Fruit fly (Drosophila melanogaster) whole organism, embryonic: ENCODE data around the gene CG4653.

Experiments
- Ada2b ChIP-seq: fragments of 200-800 bp; sonication (Bioruptor generic); IDR thresholded peaks from 2 replicates; pipeline ENCODE4 v1.3.6; 2022; ENCODE audit warnings: missing biosample characterization, missing genetic modification characterization
- Atf6 ChIP-seq: fragments of 200-800 bp; sonication (Bioruptor generic); IDR thresholded peaks from 2 replicates; pipeline ENCODE4 v1.3.6; 2022; ENCODE audit warnings: missing biosample characterization, missing genetic modification characterization
- CG10147 ChIP-seq: fragments of 200-800 bp; sonication (Bioruptor generic); optimal IDR thresholded peaks from 2 replicates; lab custom pipeline; 2019; ENCODE audit warnings: missing biosample characterization, mild to moderate bottlenecking, missing genetic modification characterization, moderate library complexity
- CG10366 ChIP-seq: fragments of 200-800 bp; sonication (Bioruptor generic); IDR thresholded peaks from 2 replicates; pipeline ENCODE4 v1.3.6; 2022; ENCODE audit warnings: missing biosample characterization, missing genetic modification characterization
- CG11398 ChIP-seq: fragments of 200-800 bp; sonication (Bioruptor generic); optimal IDR thresholded peaks from 2 replicates; lab custom pipeline; 2016; ENCODE audit warnings: missing biosample characterization, missing genetic modification characterization
- CG11456 ChIP-seq: fragments of 200-800 bp; sonication (Bioruptor generic); IDR thresholded peaks from 3 replicates; pipeline ENCODE4 v1.3.6; 2022; ENCODE audit warnings: missing biosample characterization, missing genetic modification characterization
- CG14710 ChIP-seq: fragments of 200-800 bp; sonication (Bioruptor generic); optimal IDR thresholded peaks from 3 replicates; lab custom pipeline; 2019; ENCODE audit warnings: missing biosample characterization, mild to moderate bottlenecking, missing genetic modification characterization, moderate library complexity
- CG15073 ChIP-seq: fragments of 200-800 bp; sonication (Bioruptor generic); optimal IDR thresholded peaks from 2 replicates; lab custom pipeline; 2016; ENCODE audit warnings: missing biosample characterization, missing genetic modification characterization
- CG1603 ChIP-seq: fragments of 200-800 bp; sonication (Bioruptor generic); optimal IDR thresholded peaks from 2 replicates; lab custom pipeline; 2019; ENCODE audit warnings: missing biosample characterization, mild to moderate bottlenecking, missing genetic modification characterization, moderate library complexity
- CG18599 ChIP-seq: fragments of 200-800 bp; sonication (Bioruptor generic); optimal IDR thresholded peaks from 3 replicates; lab custom pipeline; 2017; ENCODE audit warnings: missing biosample characterization, missing genetic modification characterization, mild to moderate bottlenecking, moderate library complexity, missing genetic modification reagents
- CG18619 ChIP-seq: fragments of 200-800 bp; sonication (Bioruptor generic); optimal IDR thresholded peaks from 3 replicates; lab custom pipeline; 2017; ENCODE audit warnings: missing biosample characterization, mild to moderate bottlenecking, missing genetic modification characterization
- CG2116 ChIP-seq: fragments of 200-800 bp; sonication (Bioruptor generic); optimal IDR thresholded peaks from 3 replicates; lab custom pipeline; 2018; ENCODE audit warnings: missing biosample characterization, mild to moderate bottlenecking, missing genetic modification characterization
- CG2199 ChIP-seq: fragments of 200-800 bp; sonication (Bioruptor generic); IDR thresholded peaks from 3 replicates; pipeline ENCODE4 v1.3.6; 2022; ENCODE audit warnings: missing biosample characterization, missing genetic modification characterization
- CG2678 ChIP-seq: fragments of 200-800 bp; sonication (Bioruptor generic); optimal IDR thresholded peaks from 3 replicates; lab custom pipeline; 2019; ENCODE audit warnings: missing biosample characterization, mild to moderate bottlenecking, missing genetic modification characterization, moderate library complexity
- CG3163 ChIP-seq: fragments of 200-800 bp; sonication (Bioruptor generic); optimal IDR thresholded peaks from 3 replicates; lab custom pipeline; 2016; ENCODE audit warnings: missing biosample characterization, missing genetic modification characterization
- CG32532 ChIP-seq: fragments of 200-800 bp; sonication (Bioruptor generic); IDR thresholded peaks from 2 replicates; pipeline ENCODE4 v1.3.6; 2022; ENCODE audit warnings: missing biosample characterization, missing genetic modification characterization
- CG4730 ChIP-seq: fragments of 200-800 bp; sonication (Bioruptor generic); IDR thresholded peaks from 2 replicates; pipeline ENCODE4 v1.3.6; 2022; ENCODE audit warnings: missing biosample characterization, missing genetic modification characterization
- CG6175 ChIP-seq: fragments of 200-800 bp; sonication (Bioruptor generic); IDR thresholded peaks from 3 replicates; pipeline ENCODE4 v1.3.6; 2022; ENCODE audit warnings: missing biosample characterization, missing genetic modification characterization
- CG6254 ChIP-seq: fragments of 200-800 bp; sonication (Bioruptor generic); optimal IDR thresholded peaks from 3 replicates; lab custom pipeline; 2017; ENCODE audit warnings: mild to moderate bottlenecking, missing biosample characterization, missing genetic modification reagents, missing genetic modification characterization
- CG6683 ChIP-seq: fragments of 200-800 bp; sonication (Bioruptor generic); optimal IDR thresholded peaks from 2 replicates; lab custom pipeline; 2017; ENCODE audit warnings: missing biosample characterization, mild to moderate bottlenecking, missing genetic modification characterization, missing genetic modification reagents
- CG9609 ChIP-seq: fragments of 200-800 bp; sonication (Bioruptor generic); optimal IDR thresholded peaks from 3 replicates; lab custom pipeline; 2016; ENCODE audit warnings: missing biosample characterization, missing genetic modification characterization
- Dp ChIP-seq: fragments of 200-800 bp; sonication (Bioruptor generic); optimal IDR thresholded peaks from 2 replicates; lab custom pipeline; 2018; ENCODE audit warnings: missing biosample characterization, mild to moderate bottlenecking, missing genetic modification characterization, moderate library complexity
- HLH4C ChIP-seq: fragments of 200-800 bp; sonication (Bioruptor generic); IDR thresholded peaks from 3 replicates; pipeline ENCODE4 v1.3.6; 2022; ENCODE audit warnings: missing biosample characterization, missing genetic modification characterization; ENCODE audit not compliant: partially characterized antibody
- HLH54F ChIP-seq: fragments of 200-800 bp; sonication (Bioruptor generic); optimal IDR thresholded peaks from 3 replicates; lab custom pipeline; 2016; ENCODE audit warnings: missing biosample characterization, missing genetic modification characterization
- HmgZ ChIP-seq: fragments of 200-800 bp; sonication (Bioruptor generic); optimal IDR thresholded peaks from 2 replicates; lab custom pipeline; 2018; ENCODE audit warnings: missing biosample characterization, mild to moderate bottlenecking, missing genetic modification characterization
- Kr ChIP-seq: fragments of 200-800 bp; sonication (Bioruptor generic); optimal IDR thresholded peaks from 2 replicates; lab custom pipeline; 2017; ENCODE audit warnings: missing biosample characterization, mild to moderate bottlenecking, missing genetic modification characterization
- Side ChIP-seq: fragments of 200-800 bp; sonication (Bioruptor generic); optimal IDR thresholded peaks from 2 replicates; lab custom pipeline; 2016; ENCODE audit warnings: missing biosample characterization, missing genetic modification characterization
- Spps ChIP-seq: fragments of 200-800 bp; sonication (Bioruptor generic); optimal IDR thresholded peaks from 2 replicates; lab custom pipeline; 2018; ENCODE audit warnings: missing biosample characterization, mild to moderate bottlenecking, missing genetic modification characterization
- Trl ChIP-seq, 3 experiments: fragments of >200 bp in 2 of 3; fragments of 200-800 bp in 1 of 3; sonication (Bioruptor generic) in 1 of 3; optimal IDR thresholded peaks; 2 replicates in 1 of 3; 3 replicates in 2 of 3; lab custom pipeline; 2016 to 2017; ENCODE audit warnings: missing biosample characterization in 1 of 3, missing genetic modification characterization in 1 of 3
- cato ChIP-seq: fragments of 200-800 bp; sonication (Bioruptor generic); optimal IDR thresholded peaks from 2 replicates; lab custom pipeline; 2016; ENCODE audit warnings: missing biosample characterization, missing genetic modification characterization, borderline replicate concordance
- dimm ChIP-seq: fragments of 200-800 bp; sonication (Bioruptor generic); IDR thresholded peaks from 2 replicates; pipeline ENCODE4 v1.3.6; 2022; ENCODE audit warnings: missing biosample characterization, missing genetic modification characterization
- dmrt99B ChIP-seq: fragments of 200-800 bp; sonication (Bioruptor generic); optimal IDR thresholded peaks from 2 replicates; lab custom pipeline; 2018; ENCODE audit warnings: missing biosample characterization, mild to moderate bottlenecking, missing genetic modification characterization, moderate library complexity
- eyg ChIP-seq: fragments of 200-800 bp; sonication (Bioruptor generic); optimal IDR thresholded peaks from 3 replicates; lab custom pipeline; 2016; ENCODE audit warnings: missing biosample characterization, missing genetic modification characterization
- fd3F ChIP-seq: fragments of 200-800 bp; sonication (Bioruptor generic); optimal IDR thresholded peaks from 2 replicates; lab custom pipeline; 2018; ENCODE audit warnings: missing biosample characterization, mild to moderate bottlenecking, missing genetic modification characterization, moderate library complexity
- jing ChIP-seq: fragments of 200-800 bp; sonication (Bioruptor generic); optimal IDR thresholded peaks from 2 replicates; lab custom pipeline; 2018; ENCODE audit warnings: missing biosample characterization, mild to moderate bottlenecking, missing genetic modification characterization
- knrl ChIP-seq: fragments of 200-800 bp; sonication (Bioruptor generic); IDR thresholded peaks from 3 replicates; pipeline ENCODE4 v1.3.6; 2022; ENCODE audit warnings: missing biosample characterization, missing genetic modification characterization; ENCODE audit not compliant: partially characterized antibody
- lab ChIP-seq: fragments of 200-800 bp; sonication (Bioruptor generic); optimal IDR thresholded peaks from 3 replicates; lab custom pipeline; 2017; ENCODE audit warnings: missing biosample characterization, missing genetic modification characterization, mild to moderate bottlenecking, moderate library complexity, missing genetic modification reagents
- lola ChIP-seq, 3 experiments: fragments of >200 bp in 2 of 3; fragments of 200-800 bp in 1 of 3; sonication (Bioruptor generic) in 1 of 3; optimal IDR thresholded peaks; 2 replicates each; lab custom pipeline; 2017 to 2019; ENCODE audit warnings: missing biosample characterization in 3 of 3, missing genetic modification characterization in 3 of 3, mild to moderate bottlenecking in 1 of 3, moderate library complexity in 1 of 3
- luna ChIP-seq: fragments of 200-800 bp; sonication (Bioruptor generic); optimal IDR thresholded peaks from 2 replicates; lab custom pipeline; 2016; ENCODE audit warnings: missing biosample characterization, missing genetic modification characterization
- maf-S ChIP-seq: fragments of 200-800 bp; sonication (Bioruptor generic); optimal IDR thresholded peaks from 2 replicates; lab custom pipeline; 2016; ENCODE audit warnings: missing biosample characterization, missing genetic modification characterization
- nau ChIP-seq: fragments of 200-800 bp; sonication (Bioruptor generic); optimal IDR thresholded peaks from 3 replicates; lab custom pipeline; 2017; ENCODE audit warnings: missing biosample characterization, mild to moderate bottlenecking, missing genetic modification characterization, missing genetic modification reagents
- pho ChIP-seq: fragments of 200-800 bp; sonication (Bioruptor generic); optimal IDR thresholded peaks from 2 replicates; lab custom pipeline; 2016; ENCODE audit warnings: missing biosample characterization, missing genetic modification characterization
- pros ChIP-seq: fragments of 200-800 bp; sonication (Bioruptor generic); optimal IDR thresholded peaks from 3 replicates; lab custom pipeline; 2019; ENCODE audit warnings: missing biosample characterization, mild to moderate bottlenecking, missing genetic modification characterization, moderate library complexity
- salm ChIP-seq: fragments of 200-800 bp; sonication (Bioruptor generic); optimal IDR thresholded peaks from 2 replicates; lab custom pipeline; 2018; ENCODE audit warnings: missing biosample characterization, mild to moderate bottlenecking, missing genetic modification characterization
- slbo ChIP-seq: fragments of 200-800 bp; sonication (Bioruptor generic); IDR thresholded peaks from 2 replicates; pipeline ENCODE4 v1.3.6; 2022; ENCODE audit warnings: missing biosample characterization, missing genetic modification characterization
- slou ChIP-seq: fragments of 200-800 bp; sonication (Bioruptor generic); optimal IDR thresholded peaks from 3 replicates; lab custom pipeline; 2016; ENCODE audit warnings: missing biosample characterization, missing genetic modification characterization
- sug ChIP-seq: fragments of 200-800 bp; optimal IDR thresholded peaks from 2 replicates; lab custom pipeline; 2019; ENCODE audit warnings: missing biosample characterization, mild to moderate bottlenecking, missing genetic modification characterization, moderate library complexity
- wdn ChIP-seq: fragments of 200-800 bp; sonication (Bioruptor generic); IDR thresholded peaks from 2 replicates; pipeline ENCODE4 v1.3.6; 2022; ENCODE audit warnings: missing biosample characterization, missing genetic modification characterization
- zfh1 ChIP-seq: fragments of 200-800 bp; sonication (Bioruptor generic); IDR thresholded peaks from 3 replicates; pipeline ENCODE4 v1.3.6; 2022; ENCODE audit warnings: missing biosample characterization, missing genetic modification characterization

Gene CG4653

dm6 chrX:16751579-16752156 is 47.8 kb downstream of the CG4653 start, which contains the start of gene goe (continued):
- TF ChIP-seq Spps (tag; lab: Kevin White, UChicago) (no peak), dimm (0 out of 2 replicates have a peak, but pooled peaks have one; percentile 27), Kr (GFP tag; lab: Kevin White, UChicago) (no peak), CG2678 (peak; percentile 51), HLH4C (GFP tag; lab: Robert Waterston, UW) (peak; percentile 70), CG6254 (no peak), HLH54F (GFP tag; lab: Kevin White, UChicago) (peak; percentile 83), Atf6 (GFP tag; lab: Robert Waterston, UW) (peak; percentile 79), luna (GFP tag; lab: Kevin White, UChicago) (peak; percentile 89), CG11456 (peak; percentile 89), Ada2b (GFP tag; lab: Robert Waterston, UW) (peak; percentile 57), CG14710 (tag; lab: Kevin White, UChicago) (peak; percentile 70), fd3F (GFP tag; lab: Kevin White, UChicago) (peak; percentile 39), CG32532 (GFP tag; lab: Robert Waterston, UW) (peak; percentile 88), CG10147 (peak; percentile 49), jing (peak; percentile 2), maf-S (GFP tag; lab: Kevin White, UChicago) (peak; percentile 90), slou (GFP tag; lab: Kevin White, UChicago) (peak; percentile 86), nau (peak; percentile 17), zfh1 (GFP tag; lab: Robert Waterston, UW) (peak; percentile 82), eyg (GFP tag; lab: Kevin White, UChicago) (peak; percentile 68), dmrt99B (peak; percentile 24), CG10366 (GFP tag; lab: Robert Waterston, UW) (peak; percentile 75), pros (no peak), knrl (peak; percentile 87), CG2116 (GFP tag; lab: Kevin White, UChicago) (peak; percentile 87), cato (peak; percentile 29), CG3163 (peak; percentile 75), CG2199 (GFP tag; lab: Robert Waterston, UW) (peak; percentile 81), slbo (GFP tag; lab: Robert Waterston, UW) (peak; percentile 91), lola (GFP tag; optimal IDR thresholded peaks at IDR 0.05; lab: Kevin White, UChicago) (peak in 1 of 3 experiments; percentile 28), pho (GFP tag; lab: Kevin White, UChicago) (peak; percentile 91), lab (GFP tag; lab: Kevin White, UChicago) (peak; percentile 84), salm (tag; lab: Kevin White, UChicago) (peak; percentile 58), CG11398 (GFP tag; lab: Kevin White, UChicago) (peak; percentile 73), Trl (optimal IDR thresholded peaks at IDR 0.05; lab: Kevin White, UChicago) (no peak), Trl (GFP tag; optimal IDR thresholded peaks at IDR 0.05; lab: Kevin White, UChicago) (peak; percentile 90), CG6175 (peak; percentile 79), wdn (GFP tag; lab: Robert Waterston, UW) (peak; percentile 62), HmgZ (peak; percentile 88), Side (GFP tag; lab: Kevin White, UChicago) (peak; percentile 87), CG18599 (GFP tag; lab: Kevin White, UChicago) (peak; percentile 73), CG15073 (no peak), CG6683 (peak; percentile 56), Dp (GFP tag; lab: Kevin White, UChicago) (peak; percentile 73), CG1603 (tag; lab: Kevin White, UChicago) (peak; percentile 82), CG9609 (GFP tag; lab: Kevin White, UChicago) (peak; percentile 87), sug (tag; lab: Kevin White, UChicago) (peak; percentile 77), CG18619 (GFP tag; lab: Kevin White, UChicago) (peak; percentile 85), CG4730 (GFP tag; lab: Robert Waterston, UW) (peak; percentile 54)
